Worm (Caenorhabditis elegans): ENCODE data around the gene F43C11.1.

F43C11.1 gene

DNA sequence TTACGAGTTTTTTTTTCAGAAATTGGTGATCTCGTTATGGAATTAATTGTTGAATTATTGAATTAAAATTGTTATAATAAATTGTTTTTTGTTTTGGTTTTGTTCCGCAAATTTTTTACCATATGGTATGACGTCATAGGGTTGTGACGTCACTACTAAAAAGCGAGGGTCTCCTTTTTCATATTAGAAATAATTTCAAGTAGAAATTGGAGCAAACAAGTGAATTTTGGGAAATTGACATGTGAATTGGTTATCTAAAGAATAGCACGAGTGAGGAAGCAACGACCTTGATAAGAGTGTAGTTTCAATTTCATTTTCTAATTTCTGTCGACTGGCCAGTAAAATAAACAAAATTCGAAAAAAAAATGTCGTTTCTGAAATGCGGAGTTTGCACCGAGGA is 21.3 kb upstream of the F43C11.1 start, which contains the start of gene F43C11.7:
F43C11.7 (plus strand) TSS at position 326 of the 400 bp plus-strand sequence.
- no peak for TF ChIP-seq cebp-1 (GFP tag; IDR thresholded peaks at IDR 0.05)
- TF ChIP-seq cebp-1 (tag; optimal IDR thresholded peaks at IDR 0.05): peak; percentile 27
- no peak for TF ChIP-seq rec-8 (tag; optimal IDR thresholded peaks at IDR 0.05)
- TF ChIP-seq mxl-1 (tag; optimal IDR thresholded peaks at IDR 0.05): no peak
- no peak for TF ChIP-seq tbx-9 (tag; optimal IDR thresholded peaks at IDR 0.05; ENCODE audit: borderline replicate concordance)
- TF ChIP-seq nfya-2 (GFP tag; IDR thresholded peaks at IDR 0.05): no peak
- TF ChIP-seq F39B2.1 (GFP tag; IDR thresholded peaks at IDR 0.05): no peak
- no peak for TF ChIP-seq dpff-1 (tag; optimal IDR thresholded peaks at IDR 0.05)
- TF ChIP-seq egrh-3 (GFP tag; IDR thresholded peaks at IDR 0.05): no peak
- no peak for TF ChIP-seq madf-8 (GFP tag; conservative IDR thresholded peaks at IDR 0.05)
- no peak for TF ChIP-seq ets-4 (GFP tag; optimal IDR thresholded peaks at IDR 0.05)
- TF ChIP-seq attf-6 (GFP tag; IDR thresholded peaks at IDR 0.05): no peak
- no peak for TF ChIP-seq F49E8.2 (tag; optimal IDR thresholded peaks at IDR 0.05; ENCODE audit: insufficient read depth)
- peak; percentile 37 for TF ChIP-seq unc-62 (GFP tag; optimal IDR thresholded peaks at IDR 0.05)
- TF ChIP-seq C06A6.2 (GFP tag; conservative IDR thresholded peaks at IDR 0.05): no peak
- no peak for TF ChIP-seq hlh-12 (tag; optimal IDR thresholded peaks at IDR 0.05)
- TF ChIP-seq aptf-2 (GFP tag; conservative IDR thresholded peaks at IDR 0.05): no peak
- no peak for TF ChIP-seq B0019.2 (GFP tag; conservative IDR thresholded peaks at IDR 0.05)
- TF ChIP-seq atf-7 (tag; optimal IDR thresholded peaks at IDR 0.05): peak; percentile 87
- TF ChIP-seq hmg-20 (GFP tag; IDR thresholded peaks at IDR 0.05): no peak
- no peak for TF ChIP-seq cebp-2 (GFP tag; IDR thresholded peaks at IDR 0.05)
- no peak for TF ChIP-seq K11D2.4 (GFP tag; IDR thresholded peaks at IDR 0.05)
- TF ChIP-seq F57C9.4 (tag; optimal IDR thresholded peaks at IDR 0.05): no peak
- no peak for TF ChIP-seq F33H1.4 (GFP tag; IDR thresholded peaks at IDR 0.05)
- TF ChIP-seq him-1 (tag; optimal IDR thresholded peaks at IDR 0.05): no peak
- no peak for TF ChIP-seq mes-4 (tag; optimal IDR thresholded peaks at IDR 0.05)
- no peak for TF ChIP-seq madf-3 (GFP tag; IDR thresholded peaks at IDR 0.05)
- no peak for TF ChIP-seq lin-26 (GFP tag; IDR thresholded peaks at IDR 0.05)
- TF ChIP-seq F52B5.7 (tag; optimal IDR thresholded peaks at IDR 0.05): no peak
- peak; percentile 84 for TF ChIP-seq nhr-80 (tag; optimal IDR thresholded peaks at IDR 0.05)
- no peak for TF ChIP-seq ceh-100 (GFP tag; IDR thresholded peaks at IDR 0.05)
- TF ChIP-seq pha-4 (tag; optimal IDR thresholded peaks at IDR 0.05): no peak
- no peak for TF ChIP-seq snpc-3.4 (tag; optimal IDR thresholded peaks at IDR 0.05)
- TF ChIP-seq rcor-1 (GFP tag; IDR thresholded peaks at IDR 0.05): no peak
- no peak for TF ChIP-seq sea-2 (GFP tag; IDR thresholded peaks at IDR 0.05)
- TF ChIP-seq unc-130 (GFP tag; optimal IDR thresholded peaks at IDR 0.05): no peak
- no peak for TF ChIP-seq B0336.3 (GFP tag; IDR thresholded peaks at IDR 0.05)

DNA sequence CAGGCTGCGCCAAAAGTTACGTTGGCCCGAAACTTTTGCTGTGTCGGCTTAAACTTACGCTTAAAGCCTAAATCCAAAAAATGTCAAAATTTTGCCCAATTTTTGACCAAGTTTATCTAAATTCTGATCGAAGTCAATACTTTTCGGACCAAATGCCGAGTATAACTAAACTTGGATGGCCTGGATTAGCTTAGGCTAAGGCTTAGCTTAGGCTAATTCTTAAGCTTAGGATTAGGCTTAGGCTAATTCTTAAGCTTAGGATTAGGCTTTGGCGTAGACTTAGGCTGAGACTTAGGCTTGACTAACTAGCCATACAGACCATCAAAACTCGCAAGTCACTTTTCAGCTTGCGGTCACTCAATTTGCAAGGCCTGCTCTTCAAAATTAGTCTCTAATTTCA is 20.7 kb upstream of the F43C11.1 start:
- TF ChIP-seq hlh-12 (tag; optimal IDR thresholded peaks at IDR 0.05): no peak
- TF ChIP-seq lag-1 (GFP tag; IDR thresholded peaks at IDR 0.05): no peak
- no peak for TF ChIP-seq lin-40 (tag; optimal IDR thresholded peaks at IDR 0.05)
- no peak for TF ChIP-seq cebp-1 (GFP tag; IDR thresholded peaks at IDR 0.05)
- TF ChIP-seq cebp-1 (tag; optimal IDR thresholded peaks at IDR 0.05): no peak
- TF ChIP-seq B0336.3 (GFP tag; IDR thresholded peaks at IDR 0.05): no peak
- no peak for TF ChIP-seq ceh-58 (GFP tag; IDR thresholded peaks at IDR 0.05)
